Worm (Caenorhabditis elegans): ENCODE results near the gene Y38F2AL.12.

ce11 chrIV:2306447-2306846 is 9.9 kb upstream of the Y38F2AL.12 start, which contains the start of gene mksr-2:
- TF ChIP-seq nhr-111 (GFP tag; optimal IDR thresholded peaks at IDR 0.05) (no peak), nhr-11 (tag; optimal IDR thresholded peaks at IDR 0.05) (no peak), dve-1 (tag; optimal IDR thresholded peaks at IDR 0.05; ENCODE audit: insufficient read depth) (no peak), ceh-82 (tag; optimal IDR thresholded peaks at IDR 0.05) (no peak), nhr-25 (tag; optimal IDR thresholded peaks at IDR 0.05; ENCODE audit: borderline replicate concordance, insufficient read depth) (no peak), sdz-12 (GFP tag; optimal IDR thresholded peaks at IDR 0.05) (no peak), zag-1 (tag; optimal IDR thresholded peaks at IDR 0.05) (no peak)

Data from whole organism, L4 larva.